Worm (Caenorhabditis elegans): ENCODE results near the gene W06F12.3.

W06F12.3 gene

DNA sequence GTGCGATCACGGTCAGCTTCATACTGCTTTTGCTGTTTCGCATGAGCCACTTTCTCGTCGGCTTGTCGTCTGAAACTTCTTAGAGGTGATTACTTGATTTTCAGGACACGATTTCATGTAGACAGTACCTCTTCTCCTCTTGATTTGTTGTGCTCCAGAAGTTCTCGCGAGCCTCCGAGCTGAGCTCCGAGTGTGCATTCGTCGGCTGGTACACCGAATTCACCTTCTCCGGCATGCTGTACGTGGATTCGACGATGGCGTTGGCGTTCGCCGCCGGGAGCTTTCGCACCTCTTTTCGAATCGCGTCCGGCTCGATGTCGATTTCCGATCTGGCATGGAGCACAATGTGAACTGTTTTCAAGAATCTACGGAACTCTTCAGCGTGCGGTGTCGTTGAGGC is 26.2 kb downstream of the W06F12.3 start:
- TF ChIP-seq ceh-43 (GFP tag; optimal IDR thresholded peaks at IDR 0.05): no peak

DNA sequence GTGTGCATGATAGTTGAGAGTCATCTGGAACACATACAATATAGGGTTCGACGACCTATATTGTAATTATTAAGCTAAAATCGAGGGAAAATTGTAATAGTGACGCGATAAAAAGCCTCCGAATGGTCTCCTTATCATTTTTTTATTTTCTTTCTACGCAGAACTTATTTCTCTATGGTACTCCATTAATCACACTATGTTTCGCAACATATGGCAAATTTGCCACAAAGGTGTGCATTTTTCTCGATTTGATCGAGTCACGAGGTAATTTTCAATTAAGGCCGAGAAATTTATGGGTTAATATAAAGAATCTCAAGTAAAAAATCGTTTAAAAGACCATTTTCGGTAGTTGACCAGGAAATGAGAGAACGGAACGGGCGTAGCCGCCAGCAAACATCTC is 27.2 kb downstream of the W06F12.3 start, which contains the start of gene dbn-1:
TSS of gene dbn-1 (minus strand) at position 24 of the 400 bp plus-strand sequence.
- TF ChIP-seq zip-8 (tag; optimal IDR thresholded peaks at IDR 0.05) (no peak), ceh-39 (tag; optimal IDR thresholded peaks at IDR 0.05) (no peak), sptf-1 (tag; optimal IDR thresholded peaks at IDR 0.05) (no peak), elt-1 (tag; optimal IDR thresholded peaks at IDR 0.05; ENCODE audit: borderline replicate concordance, insufficient read depth) (no peak), mab-5 (tag; optimal IDR thresholded peaks at IDR 0.05) (no peak), mep-1 (tag; optimal IDR thresholded peaks at IDR 0.05) (no peak), bed-3 (GFP tag; optimal IDR thresholded peaks at IDR 0.05) (no peak), lsy-2 (tag; optimal IDR thresholded peaks at IDR 0.05) (no peak), drap-1 (GFP tag; optimal IDR thresholded peaks at IDR 0.05) (no peak), pha-4 (tag; optimal IDR thresholded peaks at IDR 0.05) (no peak), hlh-1 (tag; optimal IDR thresholded peaks at IDR 0.05) (no peak), nhr-76 (tag; optimal IDR thresholded peaks at IDR 0.05) (no peak), elt-3 (tag; optimal IDR thresholded peaks at IDR 0.05) (no peak), unc-39 (tag; optimal IDR thresholded peaks at IDR 0.05) (no peak)

DNA sequence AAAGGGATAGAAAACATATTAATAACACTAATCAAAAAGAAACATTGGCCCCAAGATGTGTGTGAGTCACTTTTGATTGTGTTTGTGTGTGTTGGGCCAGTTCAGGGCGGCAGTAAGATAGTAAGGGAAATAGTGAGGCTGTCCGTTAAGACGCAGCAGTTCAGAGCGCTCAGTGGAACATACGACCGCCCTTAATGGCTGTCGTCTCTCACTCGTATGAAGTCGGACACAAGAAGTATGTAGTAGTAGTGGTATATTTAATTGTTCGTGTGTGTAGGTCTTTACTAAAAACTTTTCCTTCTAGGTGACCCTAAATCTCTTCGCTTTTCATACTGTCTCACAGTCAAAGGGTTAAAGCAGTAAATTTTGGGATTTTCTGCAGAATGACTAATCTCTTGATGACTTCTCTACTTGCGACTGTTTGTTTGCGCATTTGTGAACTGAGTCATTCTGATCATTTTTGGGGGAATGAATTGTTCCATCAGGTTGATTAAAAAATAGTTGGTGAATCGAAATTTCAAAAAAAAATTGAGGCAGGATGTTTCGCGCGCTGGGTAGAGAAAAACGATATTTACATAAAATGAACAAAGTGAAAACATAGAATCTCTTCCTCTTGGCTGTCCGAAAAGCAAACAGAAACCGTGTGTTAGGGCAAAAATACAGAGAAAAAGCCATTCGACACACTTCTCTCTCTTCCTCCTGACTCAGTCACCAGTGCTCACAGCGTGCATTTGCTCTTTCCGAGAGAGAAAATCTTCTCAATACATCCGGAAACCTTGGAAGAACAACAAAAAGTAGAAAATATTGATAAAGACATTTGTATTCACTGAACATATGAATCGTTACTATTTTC is 28.7 kb downstream of the W06F12.3 start:
- TF ChIP-seq ces-1 (GFP tag; optimal IDR thresholded peaks at IDR 0.05) (no peak), mls-2 (tag; optimal IDR thresholded peaks at IDR 0.05) (peak; percentile 17)

DNA sequence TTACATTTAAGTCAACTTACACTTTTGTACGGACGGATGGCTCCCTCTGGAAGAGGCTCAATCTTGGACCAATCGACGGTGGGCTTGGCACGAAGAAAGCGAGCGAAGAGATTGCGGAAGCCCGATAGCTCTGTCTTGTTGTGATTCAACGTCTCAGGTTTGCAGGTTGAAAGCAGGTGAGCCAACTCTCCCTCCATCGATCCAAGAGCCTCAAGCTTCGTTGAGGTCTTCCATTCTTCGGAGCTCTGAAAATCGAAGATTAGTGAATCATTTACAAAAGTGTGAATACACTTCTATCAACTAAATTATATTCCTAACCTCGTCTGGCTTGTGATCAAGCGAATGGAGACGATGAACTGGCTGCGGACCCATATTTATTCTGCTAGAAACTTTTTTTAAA is 31.0 kb downstream of the W06F12.3 start:
- TF ChIP-seq nhr-2 (tag; optimal IDR thresholded peaks at IDR 0.05) (no peak), nhr-237 (tag; optimal IDR thresholded peaks at IDR 0.05) (no peak), elt-3 (tag; optimal IDR thresholded peaks at IDR 0.05) (no peak), sptf-1 (tag; optimal IDR thresholded peaks at IDR 0.05) (no peak), snpc-4 (tag; optimal IDR thresholded peaks at IDR 0.05) (no peak), ceh-43 (GFP tag; optimal IDR thresholded peaks at IDR 0.05) (no peak), ceh-83 (GFP tag; optimal IDR thresholded peaks at IDR 0.05) (no peak), M03D4.4 (tag; optimal IDR thresholded peaks at IDR 0.05) (no peak), tbx-8 (GFP tag; optimal IDR thresholded peaks at IDR 0.05) (no peak), ceh-39 (tag; optimal IDR thresholded peaks at IDR 0.05) (no peak), unc-39 (tag; optimal IDR thresholded peaks at IDR 0.05) (no peak)

DNA sequence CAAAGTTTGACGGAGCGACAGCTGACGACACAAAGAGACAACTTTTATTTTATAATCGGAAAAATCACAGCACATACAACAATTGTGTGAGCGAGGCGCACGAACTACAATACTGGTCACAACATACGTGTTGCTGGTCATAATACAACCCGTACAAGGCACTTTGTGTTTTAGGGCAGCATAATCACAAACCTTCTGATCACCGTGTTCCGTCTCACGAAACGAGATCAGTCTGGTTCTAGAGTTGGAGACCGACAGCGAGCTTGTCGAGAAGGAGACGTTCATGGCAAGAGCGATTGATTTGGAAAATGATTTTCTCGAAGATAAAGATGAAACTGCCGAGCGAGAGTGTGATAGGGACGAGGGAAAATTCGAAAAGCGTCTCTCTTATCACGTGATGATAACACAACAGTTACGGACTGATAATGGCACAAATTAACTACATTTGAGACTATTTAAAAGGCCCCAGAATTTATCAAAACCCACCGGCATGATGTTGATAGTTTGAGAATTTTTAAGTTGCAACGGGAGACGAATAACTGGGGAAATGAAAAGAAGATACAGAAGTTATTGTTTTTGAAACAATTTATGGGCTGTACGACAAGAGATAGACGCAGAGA is 32.0 kb downstream of the W06F12.3 start:
- peak; percentile 1 for TF ChIP-seq hlh-1 (tag; optimal IDR thresholded peaks at IDR 0.05)
- TF ChIP-seq elt-3 (tag; optimal IDR thresholded peaks at IDR 0.05): no peak

ce11 chrIII:13768074-13768662 is 33.3 kb downstream of the W06F12.3 start, which contains the start of gene rml-1:
TSS of gene rml-1 (minus strand) at chrIII:13768092.
- TF ChIP-seq ces-1 (GFP tag; optimal IDR thresholded peaks at IDR 0.05): no peak
- TF ChIP-seq unc-120 (tag; optimal IDR thresholded peaks at IDR 0.05; ENCODE audit: poor library complexity, severe bottlenecking): no peak
- TF ChIP-seq hlh-1 (tag; optimal IDR thresholded peaks at IDR 0.05): peak; percentile 84
- TF ChIP-seq mls-2 (tag; optimal IDR thresholded peaks at IDR 0.05): no peak
- peak; percentile 24 for TF ChIP-seq mep-1 (tag; optimal IDR thresholded peaks at IDR 0.05)
- no peak for TF ChIP-seq M03D4.4 (tag; optimal IDR thresholded peaks at IDR 0.05)
- no peak for TF ChIP-seq blmp-1 (tag; optimal IDR thresholded peaks at IDR 0.05)
- no peak for TF ChIP-seq elt-1 (tag; optimal IDR thresholded peaks at IDR 0.05; ENCODE audit: borderline replicate concordance, insufficient read depth)

DNA sequence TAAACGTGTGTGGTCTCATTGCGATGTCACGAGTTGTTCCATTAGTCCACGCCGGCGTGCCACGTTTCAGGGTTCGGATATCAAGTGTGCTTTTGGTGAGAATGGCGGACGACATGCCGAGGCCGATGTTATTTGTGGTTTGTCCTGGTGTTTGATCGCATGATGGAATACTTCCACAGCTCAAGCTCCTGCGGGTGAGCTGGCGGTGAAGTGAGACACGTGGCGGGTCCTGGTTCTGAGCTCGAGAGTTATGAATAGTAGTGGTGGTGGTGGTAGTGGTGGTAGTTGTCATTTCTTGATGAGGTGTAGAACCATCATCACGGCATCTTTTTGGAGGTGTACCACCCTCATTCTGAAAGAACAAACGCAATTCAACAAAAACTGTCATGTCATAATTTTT is 35.2 kb downstream of the W06F12.3 start:
- TF ChIP-seq unc-39 (tag; optimal IDR thresholded peaks at IDR 0.05) (no peak), sem-2 (GFP tag; optimal IDR thresholded peaks at IDR 0.05) (no peak), lsy-2 (tag; optimal IDR thresholded peaks at IDR 0.05) (no peak), drap-1 (GFP tag; optimal IDR thresholded peaks at IDR 0.05) (no peak), lin-32 (GFP tag; optimal IDR thresholded peaks at IDR 0.05) (no peak)

Measured in whole organism, mixed stage, embryonic.